Fruit fly (Drosophila melanogaster) S2 (cell line): Measurements from ENCODE around the gene CG13972.

Source experiments
- CG8478 ChIP-seq: fragments of >200 bp; optimal IDR thresholded peaks from 2 replicates; lab custom pipeline; 2018
- CTCF ChIP-seq, 2 experiments: fragments of >200 bp; optimal IDR thresholded peaks; 2 replicates each; lab custom pipeline; 2018

dm6 chr3R:27547378-27547949 is 30.4 kb upstream of the CG13972 start:
- no peak for TF ChIP-seq CG8478 (lab: Kevin White, UChicago)
- TF ChIP-seq CTCF (optimal IDR thresholded peaks at IDR 0.05; lab: Kevin White, UChicago): peak in 1 of 2 experiments; percentile 83
